Worm (Caenorhabditis elegans) whole organism, L4 larva: ENCODE data around the gene C16C10.2.

Source experiments
- D1046.2 ChIP-seq: fragments of 200-800 bp; sonication (Bioruptor generic); IDR thresholded peaks from 2 replicates; pipeline ENCODE4 v1.3.6; 2022; ENCODE audit warnings: missing genetic modification characterization, missing compliant biosample characterization
- F26F4.8 ChIP-seq: fragments of 200-800 bp; sonication (Bioruptor generic); conservative IDR thresholded peaks from 2 replicates; pipeline ENCODE4 v1.3.6; 2022; ENCODE audit warnings: missing genetic modification characterization, missing compliant biosample characterization
- T20F7.1 ChIP-seq: fragments of 200-800 bp; sonication (Bioruptor generic); optimal IDR thresholded peaks from 2 replicates; lab custom pipeline; 2018; ENCODE audit warnings: mild to moderate bottlenecking, missing genetic modification characterization, missing compliant biosample characterization
- Y48G9A.11 ChIP-seq: fragments of 200-800 bp; sonication (Bioruptor generic); IDR thresholded peaks from 2 replicates; pipeline ENCODE4 v1.3.6; 2022; ENCODE audit warnings: missing genetic modification reagents, missing genetic modification characterization, missing compliant biosample characterization
- Y75B8A.6 ChIP-seq: fragments of 200-800 bp; sonication (Bioruptor generic); IDR thresholded peaks from 2 replicates; pipeline ENCODE4 v1.3.6; 2022; ENCODE audit warnings: missing genetic modification reagents, missing genetic modification characterization, missing compliant biosample characterization
- aly-2 ChIP-seq: sonication (generic microtip); optimal IDR thresholded peaks from 2 replicates; lab custom pipeline; 2018; ENCODE audit warnings: missing biosample characterization, missing genetic modification characterization
- ama-1 ChIP-seq: fragments of 150-350 bp; optimal IDR thresholded peaks from 2 replicates; lab custom pipeline; 2014; ENCODE audit warnings: inconsistent platforms, mixed read lengths
- attf-4 ChIP-seq: sonication (generic microtip); optimal IDR thresholded peaks from 3 replicates; lab custom pipeline; 2017; ENCODE audit warnings: missing biosample characterization, missing genetic modification characterization
- ceh-20 ChIP-seq: fragments of 200-800 bp; sonication (Bioruptor generic); IDR thresholded peaks from 2 replicates; pipeline ENCODE4 v1.3.6; 2022; ENCODE audit warnings: missing genetic modification reagents, missing genetic modification characterization, missing compliant biosample characterization
- ceh-32 ChIP-seq: sonication (generic microtip); optimal IDR thresholded peaks from 2 replicates; lab custom pipeline; 2016; ENCODE audit warnings: mild to moderate bottlenecking, missing genetic modification characterization, missing compliant biosample characterization; ENCODE audit not compliant: poor library complexity
- ceh-62 ChIP-seq: sonication (generic microtip); optimal IDR thresholded peaks from 2 replicates; lab custom pipeline; 2017; ENCODE audit warnings: missing biosample characterization, missing genetic modification characterization
- ceh-82 ChIP-seq: sonication (generic microtip); optimal IDR thresholded peaks from 2 replicates; lab custom pipeline; 2017; ENCODE audit warnings: missing biosample characterization, missing genetic modification characterization
- cey-2 ChIP-seq: sonication (generic microtip); optimal IDR thresholded peaks from 3 replicates; lab custom pipeline; 2017; ENCODE audit warnings: missing genetic modification characterization, mild to moderate bottlenecking, missing compliant biosample characterization, antibody characterized with exemption, borderline replicate concordance; ENCODE audit not compliant: insufficient read depth
- ctbp-1 ChIP-seq: fragments of 200-800 bp; sonication (Bioruptor generic); IDR thresholded peaks from 2 replicates; pipeline ENCODE4 v1.3.6; 2022; ENCODE audit warnings: missing genetic modification reagents, missing genetic modification characterization, missing compliant biosample characterization
- daf-19 ChIP-seq: fragments of 200-800 bp; sonication (Bioruptor generic); conservative IDR thresholded peaks from 2 replicates; pipeline ENCODE4 v1.3.6; 2022; ENCODE audit warnings: missing genetic modification characterization, missing compliant biosample characterization
- dmd-8 ChIP-seq: fragments of 200-800 bp; sonication (Bioruptor generic); IDR thresholded peaks from 2 replicates; pipeline ENCODE4 v1.3.6; 2022; ENCODE audit warnings: missing genetic modification characterization, missing compliant biosample characterization
- dpl-1 ChIP-seq: fragments of 150-350 bp; optimal IDR thresholded peaks from 2 replicates; lab custom pipeline; 2014; ENCODE audit warnings: missing biosample characterization, missing genetic modification reagents, missing genetic modification characterization
- duxl-1 ChIP-seq: sonication (generic microtip); optimal IDR thresholded peaks from 2 replicates; lab custom pipeline; 2016; ENCODE audit warnings: mild to moderate bottlenecking, missing genetic modification characterization, moderate library complexity, missing compliant biosample characterization; ENCODE audit not compliant: poor library complexity
- dve-1 ChIP-seq: sonication (generic microtip); optimal IDR thresholded peaks from 2 replicates; lab custom pipeline; 2017; ENCODE audit warnings: antibody characterized with exemption, mild to moderate bottlenecking, missing genetic modification characterization, missing compliant biosample characterization; ENCODE audit not compliant: insufficient read depth
- egl-27 ChIP-seq: sonication (generic microtip); optimal IDR thresholded peaks from 3 replicates; lab custom pipeline; 2017; ENCODE audit warnings: missing biosample characterization, missing genetic modification reagents, missing genetic modification characterization
- fkh-10 ChIP-seq: fragments of 150-350 bp; optimal IDR thresholded peaks from 2 replicates; lab custom pipeline; 2014; ENCODE audit warnings: missing biosample characterization, missing genetic modification reagents, missing genetic modification characterization
- hlh-11 ChIP-seq: fragments of 200-800 bp; sonication (Bioruptor generic); optimal IDR thresholded peaks from 2 replicates; lab custom pipeline; 2018; ENCODE audit warnings: mild to moderate bottlenecking, missing genetic modification characterization, missing compliant biosample characterization
- jun-1 ChIP-seq: fragments of 150-350 bp; optimal IDR thresholded peaks from 2 replicates; lab custom pipeline; 2014; ENCODE audit warnings: missing biosample characterization, missing genetic modification reagents, missing genetic modification characterization
- lim-7 ChIP-seq: fragments of 200-800 bp; sonication (Bioruptor generic); IDR thresholded peaks from 2 replicates; pipeline ENCODE4 v1.3.6; 2022; ENCODE audit warnings: missing genetic modification characterization, missing compliant biosample characterization
- lin-1 ChIP-seq: fragments of 200-800 bp; sonication (Bioruptor generic); IDR thresholded peaks from 2 replicates; pipeline ENCODE4 v1.3.6; 2022; ENCODE audit warnings: missing genetic modification reagents, missing genetic modification characterization, missing compliant biosample characterization
- lin-13 ChIP-seq: fragments of 150-350 bp; optimal IDR thresholded peaks from 2 replicates; lab custom pipeline; 2014; ENCODE audit warnings: missing biosample characterization, missing genetic modification reagents, missing genetic modification characterization
- lin-29 ChIP-seq: fragments of 200-800 bp; sonication (Bioruptor generic); IDR thresholded peaks from 2 replicates; pipeline ENCODE4 v1.3.6; 2022; ENCODE audit warnings: missing genetic modification reagents, missing genetic modification characterization, missing compliant biosample characterization
- lin-38 ChIP-seq: fragments of 200-800 bp; sonication (Bioruptor generic); IDR thresholded peaks from 2 replicates; pipeline ENCODE4 v1.3.6; 2022; ENCODE audit warnings: missing genetic modification reagents, missing genetic modification characterization, missing compliant biosample characterization
- lir-3 ChIP-seq: sonication (generic microtip); optimal IDR thresholded peaks from 2 replicates; lab custom pipeline; 2016; ENCODE audit warnings: mild to moderate bottlenecking, missing genetic modification characterization, missing compliant biosample characterization
- madf-9 ChIP-seq: fragments of 200-800 bp; sonication (Bioruptor generic); conservative IDR thresholded peaks from 2 replicates; pipeline ENCODE4 v1.3.6; 2022; ENCODE audit warnings: missing genetic modification reagents, missing genetic modification characterization, missing compliant biosample characterization
- mdl-1 ChIP-seq, 2 experiments: fragments of 150-350 bp in 1 of 2; sonication (generic microtip) in 1 of 2; optimal IDR thresholded peaks; 2 replicates each; lab custom pipeline; 2014 to 2017; ENCODE audit warnings: missing biosample characterization in 2 of 2, missing genetic modification characterization in 2 of 2
- mdt-29 ChIP-seq: fragments of 200-800 bp; sonication (Bioruptor generic); IDR thresholded peaks from 2 replicates; pipeline ENCODE4 v1.3.6; 2022; ENCODE audit warnings: missing genetic modification reagents, missing genetic modification characterization, missing compliant biosample characterization
- mep-1 ChIP-seq: fragments of 150-350 bp; sonication (generic microtip); optimal IDR thresholded peaks from 3 replicates; lab custom pipeline; 2014; ENCODE audit warnings: missing biosample characterization, missing genetic modification characterization
- mes-2 ChIP-seq: sonication (generic microtip); optimal IDR thresholded peaks from 2 replicates; lab custom pipeline; 2016; ENCODE audit warnings: missing genotype, mild to moderate bottlenecking, missing genetic modification characterization, missing compliant biosample characterization; ENCODE audit not compliant: poor library complexity, severe bottlenecking
- mxl-3 ChIP-seq: fragments of 200-800 bp; sonication (Bioruptor generic); optimal IDR thresholded peaks from 2 replicates; lab custom pipeline; 2018; ENCODE audit warnings: mild to moderate bottlenecking, missing genetic modification characterization, missing compliant biosample characterization
- nhr-10 ChIP-seq: fragments of 150-350 bp; optimal IDR thresholded peaks from 2 replicates; lab custom pipeline; 2014; ENCODE audit warnings: missing biosample characterization, missing genetic modification characterization
- nhr-11 ChIP-seq: fragments of 150-350 bp; optimal IDR thresholded peaks from 2 replicates; lab custom pipeline; 2014; ENCODE audit warnings: missing biosample characterization, missing genetic modification characterization
- nhr-111 ChIP-seq: fragments of 200-800 bp; sonication (Bioruptor generic); optimal IDR thresholded peaks from 2 replicates; lab custom pipeline; 2018; ENCODE audit warnings: mild to moderate bottlenecking, missing genetic modification characterization, missing compliant biosample characterization
- nhr-41 ChIP-seq: fragments of 200-800 bp; sonication (Bioruptor generic); IDR thresholded peaks from 2 replicates; pipeline ENCODE4 v1.3.6; 2022; ENCODE audit warnings: missing genetic modification reagents, missing genetic modification characterization, missing compliant biosample characterization
- nhr-48 ChIP-seq: sonication (generic microtip); optimal IDR thresholded peaks from 2 replicates; lab custom pipeline; 2016; ENCODE audit warnings: mild to moderate bottlenecking, missing genetic modification characterization, missing compliant biosample characterization
- skn-1 ChIP-seq: fragments of 150-350 bp; optimal IDR thresholded peaks from 2 replicates; lab custom pipeline; 2014; ENCODE audit warnings: missing biosample characterization, missing genetic modification characterization
- snpc-1.2 ChIP-seq: fragments of 200-800 bp; sonication (Bioruptor generic); IDR thresholded peaks from 2 replicates; pipeline ENCODE4 v1.3.6; 2022; ENCODE audit warnings: missing genetic modification reagents, missing genetic modification characterization, missing compliant biosample characterization
- spr-1 ChIP-seq: sonication (generic microtip); optimal IDR thresholded peaks from 2 replicates; lab custom pipeline; 2016; ENCODE audit warnings: mild to moderate bottlenecking, missing genetic modification characterization, missing compliant biosample characterization
- tag-97 ChIP-seq: fragments of 200-800 bp; sonication (Bioruptor generic); IDR thresholded peaks from 2 replicates; pipeline ENCODE4 v1.3.6; 2022; ENCODE audit warnings: missing genetic modification characterization, missing compliant biosample characterization
- tra-1 ChIP-seq: fragments of 200-800 bp; sonication (Bioruptor generic); IDR thresholded peaks from 2 replicates; pipeline ENCODE4 v1.3.6; 2022; ENCODE audit warnings: missing genetic modification reagents, missing genetic modification characterization, missing compliant biosample characterization
- unc-130 ChIP-seq: sonication (generic microtip); optimal IDR thresholded peaks from 2 replicates; lab custom pipeline; 2016; ENCODE audit warnings: missing genetic modification reagents, missing genetic modification characterization, missing compliant biosample characterization
- unc-62 ChIP-seq, 3 experiments: fragments of 150-350 bp in 1 of 3; sonication (generic microtip); optimal IDR thresholded peaks in 2 of 3; peaks in 1 of 3; 1 replicate in 1 of 3; 2 replicates in 2 of 3; lab custom pipeline; 2014 to 2017; ENCODE audit warnings: missing biosample characterization in 3 of 3, missing genetic modification characterization in 3 of 3, missing genetic modification reagents in 3 of 3, missing genotype in 1 of 3
- vab-7 ChIP-seq: fragments of 200-800 bp; sonication (Bioruptor generic); IDR thresholded peaks from 2 replicates; pipeline ENCODE4 v1.3.6; 2022; ENCODE audit warnings: missing genetic modification reagents, missing genetic modification characterization, missing compliant biosample characterization
- zag-1 ChIP-seq: fragments of 150-350 bp; optimal IDR thresholded peaks from 2 replicates; lab custom pipeline; 2014; ENCODE audit warnings: missing biosample characterization, missing genetic modification characterization
- zip-2 ChIP-seq: fragments of 150-350 bp; optimal IDR thresholded peaks from 2 replicates; lab custom pipeline; 2014; ENCODE audit warnings: missing biosample characterization, missing genetic modification characterization
- ztf-7 ChIP-seq: fragments of 150-350 bp; optimal IDR thresholded peaks from 2 replicates; lab custom pipeline; 2014; ENCODE audit warnings: missing biosample characterization, missing genetic modification characterization

Gene C16C10.2

ce11 chrIII:4223668-4224127 is 45.2 kb upstream of the C16C10.2 start (continued):
- no peak for TF ChIP-seq F26F4.8 (GFP tag; lab: Robert Waterston, UW)
- TF ChIP-seq mxl-3 (GFP tag; lab: Kevin White, UChicago) = peak; percentile 80
- peak; percentile 43; the same call in 1 of the 2 replicates for TF ChIP-seq madf-9 (GFP tag; lab: Robert Waterston, UW)
- TF ChIP-seq attf-4 = no peak
- TF ChIP-seq fkh-10 (GFP tag; lab: Kevin White, UChicago) = peak; percentile 72
- TF ChIP-seq lir-3 (tag; lab: Kevin White, UChicago) = no peak
- TF ChIP-seq hlh-11 = peak; percentile 94
- TF ChIP-seq dpl-1 (GFP tag; lab: Kevin White, UChicago) = peak; percentile 64
- peak; percentile 50 for TF ChIP-seq ceh-32 (tag; lab: Kevin White, UChicago)
- TF ChIP-seq aly-2 (tag; lab: Kevin White, UChicago) = no peak
- TF ChIP-seq lin-38 (GFP tag; lab: Robert Waterston, UW) = peak; percentile 48
- TF ChIP-seq ctbp-1 (GFP tag; lab: Robert Waterston, UW) = peak; percentile 90
- no peak for TF ChIP-seq mdt-29 (GFP tag; lab: Robert Waterston, UW)
- no peak for TF ChIP-seq unc-130 (GFP tag; lab: Kevin White, UChicago)
- no peak; the same call in 1 of the 2 replicates for TF ChIP-seq dmd-8 (GFP tag; lab: Robert Waterston, UW)
- no peak for TF ChIP-seq lim-7 (GFP tag; lab: Robert Waterston, UW)
- TF ChIP-seq duxl-1 (tag; lab: Kevin White, UChicago) = no peak
- peak; percentile 45 for TF ChIP-seq lin-13 (GFP tag; lab: Kevin White, UChicago)
- no peak for TF ChIP-seq nhr-41
- TF ChIP-seq zip-2 = no peak
- peak in 1 of 2 experiments; percentile 99 for TF ChIP-seq unc-62 (GFP tag; optimal IDR thresholded peaks at IDR 0.05 in 1 of 2; lab: Kevin White, UChicago)
- no peak for TF ChIP-seq unc-62 (tag; optimal IDR thresholded peaks at IDR 0.05; lab: Kevin White, UChicago)
- no peak for TF ChIP-seq cey-2
- peak; percentile 39 for TF ChIP-seq ztf-7 (tag; lab: Kevin White, UChicago)
- peak; percentile 36 for TF ChIP-seq spr-1 (tag; lab: Kevin White, UChicago)
- TF ChIP-seq zag-1 (tag; lab: Kevin White, UChicago) = no peak
- no peak for TF ChIP-seq lin-29 (GFP tag; lab: Robert Waterston, UW)
- no peak for TF ChIP-seq ama-1 (lab: Kevin White, UChicago)
- TF ChIP-seq nhr-10 (tag; lab: Kevin White, UChicago) = peak; percentile 83
- no peak for TF ChIP-seq snpc-1.2
- peak; percentile 64 for TF ChIP-seq nhr-48
- TF ChIP-seq T20F7.1 (GFP tag; lab: Kevin White, UChicago) = peak; percentile 76
- peak; percentile 93 for TF ChIP-seq mep-1 (tag; lab: Kevin White, UChicago)
- TF ChIP-seq daf-19 (GFP tag; lab: Robert Waterston, UW) = no peak
- TF ChIP-seq ceh-20 (GFP tag; lab: Robert Waterston, UW) = peak; percentile 91
- no peak for TF ChIP-seq ceh-82 (tag; lab: Kevin White, UChicago)
- TF ChIP-seq tra-1 = peak; percentile 72; the same call in 1 of the 2 replicates
- TF ChIP-seq D1046.2 (GFP tag; lab: Robert Waterston, UW) = no peak
- TF ChIP-seq skn-1 (tag; lab: Kevin White, UChicago) = no peak
- no peak for TF ChIP-seq nhr-111 (GFP tag; lab: Kevin White, UChicago)
- TF ChIP-seq egl-27 = no peak
- TF ChIP-seq ceh-62 (tag; lab: Kevin White, UChicago) = no peak
- TF ChIP-seq Y48G9A.11 (GFP tag; lab: Robert Waterston, UW) = no peak
- TF ChIP-seq jun-1 (tag; lab: Kevin White, UChicago) = peak; percentile 56
- peak; percentile 96 for TF ChIP-seq nhr-11 (tag; lab: Kevin White, UChicago)
- TF ChIP-seq mes-2 = peak; percentile 80
- peak; percentile 90 for TF ChIP-seq dve-1 (tag; lab: Kevin White, UChicago)
- no peak for TF ChIP-seq vab-7 (GFP tag; lab: Robert Waterston, UW)
- TF ChIP-seq Y75B8A.6 (GFP tag; lab: Robert Waterston, UW) = no peak
- TF ChIP-seq lin-1 (GFP tag; lab: Robert Waterston, UW) = no peak
- peak; percentile 43 to 95 for TF ChIP-seq mdl-1 (tag; optimal IDR thresholded peaks at IDR 0.05; lab: Kevin White, UChicago)
- TF ChIP-seq tag-97 (GFP tag; lab: Robert Waterston, UW) = no peak
